Worm (Caenorhabditis elegans): ENCODE data around the gene R07E4.5.

DNA sequence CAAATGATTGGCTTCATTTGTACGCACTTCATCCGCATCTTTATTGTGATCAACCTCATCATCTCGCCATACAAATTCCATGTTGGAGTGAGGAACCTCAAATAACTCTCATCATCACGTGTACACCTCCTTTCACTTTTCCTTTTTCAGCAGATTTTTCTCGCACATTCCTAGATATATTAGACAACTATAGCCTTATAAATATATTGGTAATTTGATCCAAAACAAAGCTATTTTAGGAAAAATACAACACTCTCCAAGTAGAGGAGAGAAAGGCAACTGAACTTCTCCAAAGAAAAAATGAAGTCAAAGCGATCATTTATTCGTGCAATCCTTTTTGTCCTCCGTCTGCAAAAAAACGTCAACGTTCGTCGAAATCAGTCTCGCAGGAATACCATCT is 5.8 kb upstream of the R07E4.5 start, which contains the start of gene R07E4.1:
- TF ChIP-seq aha-1 (tag; optimal IDR thresholded peaks at IDR 0.05) = no peak
- no peak for TF ChIP-seq nhr-12 (tag; optimal IDR thresholded peaks at IDR 0.05)
- TF ChIP-seq hpl-2 (GFP tag; optimal IDR thresholded peaks at IDR 0.05) = no peak

All from whole organism, L1 larva.